Fruit fly (Drosophila melanogaster): ENCODE data around the gene spn-A.

dm6 chr3R:30095855-30096254, 40.0 kb upstream of the spn-A start:
- TF ChIP-seq cnc (optimal IDR thresholded peaks at IDR 0.05): no peak
- TF ChIP-seq ovo (GFP tag; optimal IDR thresholded peaks at IDR 0.05): no peak
- TF ChIP-seq CG11617 (GFP tag; optimal IDR thresholded peaks at IDR 0.05): no peak
- no peak for TF ChIP-seq CG7045 (GFP tag; optimal IDR thresholded peaks at IDR 0.05)
- no peak for TF ChIP-seq kay (GFP tag; ENCODE audit: borderline replicate concordance)
- no peak for TF ChIP-seq Hr96 (GFP tag; optimal IDR thresholded peaks at IDR 0.05)

Measured in whole organism, adult.